Worm (Caenorhabditis elegans) whole organism, L3 larva: ENCODE data around the gene snn-1.

Source experiments
- aly-2 ChIP-seq: fragments of 150-350 bp; optimal IDR thresholded peaks from 2 replicates; lab custom pipeline; 2014; ENCODE audit warnings: missing biosample characterization, missing genetic modification characterization
- ama-1 ChIP-seq: fragments of 150-350 bp; optimal IDR thresholded peaks from 2 replicates; lab custom pipeline; 2018
- ceh-16 ChIP-seq: sonication (generic microtip); optimal IDR thresholded peaks from 2 replicates; lab custom pipeline; 2017; ENCODE audit warnings: missing biosample characterization, missing genetic modification characterization
- ceh-28 ChIP-seq: fragments of 150-350 bp; optimal IDR thresholded peaks from 2 replicates; lab custom pipeline; 2014; ENCODE audit warnings: missing biosample characterization, missing genetic modification reagents, missing genetic modification characterization
- ceh-9 ChIP-seq: sonication (generic microtip); optimal IDR thresholded peaks from 2 replicates; lab custom pipeline; 2018; ENCODE audit warnings: missing biosample characterization, missing genetic modification characterization
- daf-12 ChIP-seq: fragments of 150-350 bp; optimal IDR thresholded peaks from 2 replicates; lab custom pipeline; 2014; ENCODE audit warnings: missing biosample characterization, missing genetic modification reagents, missing genetic modification characterization
- egl-5 ChIP-seq: fragments of 150-350 bp; optimal IDR thresholded peaks from 2 replicates; lab custom pipeline; 2017; ENCODE audit warnings: missing biosample characterization, missing genetic modification reagents, missing genetic modification characterization, inconsistent platforms
- elt-3 ChIP-seq, 3 experiments: fragments of 150-350 bp in 1 of 3; sonication (generic microtip) in 2 of 3; optimal IDR thresholded peaks; 2 replicates in 2 of 3; 4 replicates in 1 of 3; lab custom pipeline; 2014 to 2017; ENCODE audit warnings: missing biosample characterization in 3 of 3, missing genetic modification characterization in 3 of 3
- eor-1 ChIP-seq, 2 experiments: fragments of 150-350 bp; optimal IDR thresholded peaks; 2 replicates each; lab custom pipeline; 2014 to 2018; ENCODE audit warnings: missing biosample characterization in 2 of 2, missing genetic modification characterization in 2 of 2
- fkh-10 ChIP-seq: sonication (generic microtip); optimal IDR thresholded peaks from 2 replicates; lab custom pipeline; 2017; ENCODE audit warnings: missing biosample characterization, missing genetic modification reagents, missing genetic modification characterization
- fkh-2 ChIP-seq: fragments of 150-350 bp; optimal IDR thresholded peaks from 2 replicates; lab custom pipeline; 2014; ENCODE audit warnings: missing biosample characterization, missing genetic modification reagents, missing genetic modification characterization
- fos-1 ChIP-seq: fragments of 150-350 bp; optimal IDR thresholded peaks from 2 replicates; lab custom pipeline; 2014; ENCODE audit warnings: missing biosample characterization, missing genetic modification characterization
- hmg-11 ChIP-seq: sonication (generic microtip); optimal IDR thresholded peaks from 2 replicates; lab custom pipeline; 2016; ENCODE audit warnings: missing genetic modification characterization, missing compliant biosample characterization
- jun-1 ChIP-seq: fragments of 150-350 bp; optimal IDR thresholded peaks from 2 replicates; lab custom pipeline; 2014; ENCODE audit warnings: missing biosample characterization, missing genetic modification reagents, missing genetic modification characterization
- lin-15B ChIP-seq: fragments of 150-350 bp; optimal IDR thresholded peaks from 2 replicates; lab custom pipeline; 2014; ENCODE audit warnings: missing biosample characterization, missing genetic modification characterization
- lin-39 ChIP-seq: fragments of 150-350 bp; optimal IDR thresholded peaks from 2 replicates; lab custom pipeline; 2018; ENCODE audit warnings: missing biosample characterization, missing genetic modification reagents, missing genetic modification characterization
- lsy-12 ChIP-seq: sonication (generic microtip); optimal IDR thresholded peaks from 2 replicates; lab custom pipeline; 2016; ENCODE audit warnings: mild to moderate bottlenecking, missing genetic modification characterization, missing compliant biosample characterization
- mml-1 ChIP-seq: fragments of 150-350 bp; sonication (generic microtip); optimal IDR thresholded peaks from 3 replicates; lab custom pipeline; 2014; ENCODE audit warnings: missing biosample characterization, missing genetic modification characterization
- nfya-1 ChIP-seq: sonication (generic microtip); optimal IDR thresholded peaks from 2 replicates; lab custom pipeline; 2017; ENCODE audit warnings: missing genetic modification characterization, mild to moderate bottlenecking, missing compliant biosample characterization, antibody characterized with exemption, moderate library complexity; ENCODE audit not compliant: insufficient read depth
- nhr-11 ChIP-seq: fragments of 150-350 bp; optimal IDR thresholded peaks from 2 replicates; lab custom pipeline; 2014; ENCODE audit warnings: missing biosample characterization, missing genetic modification characterization
- nhr-23 ChIP-seq: fragments of 150-350 bp; optimal IDR thresholded peaks from 2 replicates; lab custom pipeline; 2014; ENCODE audit warnings: missing biosample characterization, missing genetic modification reagents, missing genetic modification characterization
- nhr-237 ChIP-seq: fragments of 150-350 bp; optimal IDR thresholded peaks from 2 replicates; lab custom pipeline; 2014; ENCODE audit warnings: missing biosample characterization, missing genetic modification characterization
- nhr-43 ChIP-seq: sonication (generic microtip); optimal IDR thresholded peaks from 2 replicates; lab custom pipeline; 2016; ENCODE audit warnings: mild to moderate bottlenecking, missing genetic modification characterization, missing compliant biosample characterization; ENCODE audit not compliant: poor library complexity, severe bottlenecking
- nhr-67 ChIP-seq: fragments of 150-350 bp; optimal IDR thresholded peaks from 2 replicates; lab custom pipeline; 2014; ENCODE audit warnings: missing biosample characterization, missing genetic modification characterization
- nhr-76 ChIP-seq: fragments of 150-350 bp; sonication (generic microtip); optimal IDR thresholded peaks from 5 replicates; lab custom pipeline; 2014; ENCODE audit warnings: missing biosample characterization, missing genetic modification characterization
- nhr-77 ChIP-seq: fragments of 150-350 bp; optimal IDR thresholded peaks from 2 replicates; lab custom pipeline; 2014; ENCODE audit warnings: missing biosample characterization, missing genetic modification characterization
- pha-4 ChIP-seq: fragments of 150-350 bp; optimal IDR thresholded peaks from 2 replicates; lab custom pipeline; 2014; ENCODE audit warnings: missing biosample characterization, missing genetic modification reagents, missing genetic modification characterization
- pqm-1 ChIP-seq: fragments of 150-350 bp; optimal IDR thresholded peaks from 2 replicates; lab custom pipeline; 2017; ENCODE audit warnings: missing biosample characterization, missing genetic modification characterization, inconsistent platforms
- sea-2 ChIP-seq: fragments of 150-350 bp; sonication (generic microtip); optimal IDR thresholded peaks from 4 replicates; lab custom pipeline; 2014; ENCODE audit warnings: missing biosample characterization, missing genetic modification reagents, missing genetic modification characterization
- skn-1 ChIP-seq: fragments of 150-350 bp; optimal IDR thresholded peaks from 2 replicates; lab custom pipeline; 2014; ENCODE audit warnings: missing biosample characterization, missing genetic modification characterization
- snpc-4 ChIP-seq: fragments of 150-350 bp; optimal IDR thresholded peaks from 2 replicates; lab custom pipeline; 2014; ENCODE audit warnings: missing biosample characterization, missing genetic modification characterization
- tbx-2 ChIP-seq: sonication (generic microtip); optimal IDR thresholded peaks from 2 replicates; lab custom pipeline; 2016; ENCODE audit warnings: mild to moderate bottlenecking, missing genetic modification characterization, missing compliant biosample characterization
- unc-39 ChIP-seq: sonication (generic microtip); optimal IDR thresholded peaks from 4 replicates; lab custom pipeline; 2017; ENCODE audit warnings: missing biosample characterization, missing genetic modification characterization
- unc-62 ChIP-seq: fragments of 150-350 bp; sonication (generic microtip); optimal IDR thresholded peaks from 4 replicates; lab custom pipeline; 2014; ENCODE audit warnings: missing biosample characterization, missing genetic modification reagents, missing genetic modification characterization
- zag-1 ChIP-seq: fragments of 150-350 bp; optimal IDR thresholded peaks from 2 replicates; lab custom pipeline; 2014; ENCODE audit warnings: missing biosample characterization, missing genetic modification characterization
- ztf-11 ChIP-seq: fragments of 150-350 bp; optimal IDR thresholded peaks from 2 replicates; lab custom pipeline; 2014; ENCODE audit warnings: missing biosample characterization, missing genetic modification characterization
- ztf-4 ChIP-seq: fragments of 150-350 bp; optimal IDR thresholded peaks from 2 replicates; lab custom pipeline; 2014; ENCODE audit warnings: missing biosample characterization, missing genetic modification characterization

snn-1 gene

ce11 chrIV:1833115-1833514, 18.2 kb upstream of the snn-1 start:
- peak; percentile 69 for TF ChIP-seq ceh-28 (tag; lab: Kevin White, UChicago)
- no peak for TF ChIP-seq nhr-43 (tag; lab: Kevin White, UChicago)
- no peak for TF ChIP-seq fkh-10

- peak; percentile 57 for TF ChIP-seq lin-39 (tag; lab: Kevin White, UChicago)
- no peak for TF ChIP-seq mml-1
- TF ChIP-seq elt-3 (tag; optimal IDR thresholded peaks at IDR 0.05; lab: Kevin White, UChicago), result no peak
- TF ChIP-seq nhr-43 (tag; lab: Kevin White, UChicago), result no peak
- no peak for TF ChIP-seq fkh-10
- no peak for TF ChIP-seq nhr-77 (tag; lab: Kevin White, UChicago)
- no peak for TF ChIP-seq pqm-1 (tag; lab: Kevin White, UChicago)
Measured at ce11 chrIV:1827362-1827761, 12.4 kb upstream of the snn-1 start.

- TF ChIP-seq hmg-11 (tag; lab: Kevin White, UChicago), result no peak
- no peak for TF ChIP-seq fos-1
- TF ChIP-seq nhr-237 (tag; lab: Kevin White, UChicago), result no peak
- peak; percentile 41 for TF ChIP-seq nhr-11 (tag; lab: Kevin White, UChicago)
- TF ChIP-seq ztf-4 (tag; lab: Kevin White, UChicago), result no peak
- TF ChIP-seq nhr-23 (tag; lab: Kevin White, UChicago), result no peak
- no peak for TF ChIP-seq pha-4
- peak; percentile 40 for TF ChIP-seq lin-39 (tag; lab: Kevin White, UChicago)
- no peak for TF ChIP-seq zag-1 (tag; lab: Kevin White, UChicago)
- TF ChIP-seq tbx-2 (tag; lab: Kevin White, UChicago), result no peak
- TF ChIP-seq lsy-12 (tag; lab: Kevin White, UChicago), result no peak
- TF ChIP-seq ceh-9, result no peak
Measured at ce11 chrIV:1826737-1827136, 11.8 kb upstream of the snn-1 start.

- TF ChIP-seq nfya-1, result peak; percentile 27
- no peak for TF ChIP-seq jun-1 (tag; lab: Kevin White, UChicago)
- TF ChIP-seq, all 47 proteins: peak for 1
Measured at ce11 chrIV:1825789-1826188, 10.9 kb upstream of the snn-1 start.

- TF ChIP-seq fkh-2, result no peak
- no peak for TF ChIP-seq unc-39 (tag; lab: Kevin White, UChicago)
- no peak for TF ChIP-seq nhr-11 (tag; lab: Kevin White, UChicago)
- no peak for TF ChIP-seq ceh-9
- no peak for TF ChIP-seq pqm-1 (tag; lab: Kevin White, UChicago)
- no peak for TF ChIP-seq fos-1
- no peak for TF ChIP-seq nhr-67 (tag; lab: Kevin White, UChicago)
- no peak for TF ChIP-seq nhr-43 (tag; lab: Kevin White, UChicago)
- no peak for TF ChIP-seq ceh-28 (tag; lab: Kevin White, UChicago)
- TF ChIP-seq skn-1 (tag; lab: Kevin White, UChicago), result peak; percentile 36
- no peak for TF ChIP-seq ceh-16 (tag; lab: Kevin White, UChicago)
- TF ChIP-seq eor-1 (tag; optimal IDR thresholded peaks at IDR 0.05; lab: Kevin White, UChicago), result no peak
- no peak for TF ChIP-seq nhr-76 (tag; lab: Kevin White, UChicago)
- no peak for TF ChIP-seq nhr-23 (tag; lab: Kevin White, UChicago)
- peak; percentile 33 for TF ChIP-seq egl-5 (tag; lab: Kevin White, UChicago)
- TF ChIP-seq snpc-4, result peak; percentile 51
- no peak for TF ChIP-seq nhr-77 (tag; lab: Kevin White, UChicago)
- no peak for TF ChIP-seq mml-1
- TF ChIP-seq elt-3 (tag; optimal IDR thresholded peaks at IDR 0.05; lab: Kevin White, UChicago), result no peak
- no peak for TF ChIP-seq sea-2 (GFP tag; lab: Kevin White, UChicago)
- no peak for TF ChIP-seq ama-1 (lab: Kevin White, UChicago)
- TF ChIP-seq hmg-11 (tag; lab: Kevin White, UChicago), result peak; percentile 64
- TF ChIP-seq nhr-237 (tag; lab: Kevin White, UChicago), result no peak
- TF ChIP-seq ztf-11 (tag; lab: Kevin White, UChicago), result no peak
- peak; percentile 47 for TF ChIP-seq unc-62 (GFP tag; lab: Kevin White, UChicago)
- peak; percentile 15 for TF ChIP-seq tbx-2 (tag; lab: Kevin White, UChicago)
- no peak for TF ChIP-seq aly-2 (tag; lab: Kevin White, UChicago)
- TF ChIP-seq nfya-1, result peak; percentile 83
- TF ChIP-seq daf-12, result no peak
- peak; percentile 38 for TF ChIP-seq lin-15B
- TF ChIP-seq lin-39 (tag; lab: Kevin White, UChicago), result peak; percentile 68
- peak; percentile 36 for TF ChIP-seq fkh-10
Measured at ce11 chrIV:1824065-1824531, 9.2 kb upstream of the snn-1 start, which contains the start of gene cmk-1. TSS of gene cmk-1 (plus strand) at chrIV:1824481.
